Fruit fly (Drosophila melanogaster) whole organism, embryonic: ENCODE data around the gene CG4577.
A peak's percentile ranks its signal among the peaks of the same experiment; 100 is the strongest.

ENCODE experiments used
- Atf6 ChIP-seq: fragments of 200-800 bp; sonication (Bioruptor generic); IDR thresholded peaks from 2 replicates; pipeline ENCODE4 v1.3.6; 2022; ENCODE audit warnings: missing biosample characterization, missing genetic modification characterization
- CG10979 ChIP-seq: fragments of 200-800 bp; sonication (Bioruptor generic); optimal IDR thresholded peaks from 2 replicates; lab custom pipeline; 2018; ENCODE audit warnings: missing biosample characterization, mild to moderate bottlenecking, missing genetic modification characterization, moderate library complexity
- CG11247 ChIP-seq: fragments of 200-800 bp; sonication (Bioruptor generic); IDR thresholded peaks from 2 replicates; pipeline ENCODE4 v1.3.6; 2022; ENCODE audit warnings: missing biosample characterization, missing genetic modification characterization
- CG11723 ChIP-seq: fragments of 200-800 bp; sonication (Bioruptor generic); optimal IDR thresholded peaks from 2 replicates; lab custom pipeline; 2017; ENCODE audit warnings: missing biosample characterization, mild to moderate bottlenecking, missing genetic modification characterization
- CG12744 ChIP-seq: fragments of 200-800 bp; sonication (Bioruptor generic); optimal IDR thresholded peaks from 2 replicates; lab custom pipeline; 2016; ENCODE audit warnings: missing biosample characterization, missing genetic modification characterization
- CG13775 ChIP-seq: fragments of 200-800 bp; sonication (Bioruptor generic); optimal IDR thresholded peaks from 3 replicates; lab custom pipeline; 2017; ENCODE audit warnings: missing biosample characterization, mild to moderate bottlenecking, missing genetic modification characterization
- CG14667 ChIP-seq: fragments of 200-800 bp; sonication (Bioruptor generic); IDR thresholded peaks from 2 replicates; pipeline ENCODE4 v1.3.6; 2022; ENCODE audit warnings: missing biosample characterization, missing genetic modification characterization
- CG17186 ChIP-seq: fragments of 200-800 bp; sonication (Bioruptor generic); optimal IDR thresholded peaks from 3 replicates; lab custom pipeline; 2017; ENCODE audit warnings: missing biosample characterization, missing genetic modification reagents, missing genetic modification characterization
- CG2889 ChIP-seq: fragments of 200-800 bp; sonication (Bioruptor generic); IDR thresholded peaks from 3 replicates; pipeline ENCODE4 v1.3.6; 2022; ENCODE audit warnings: missing biosample characterization, missing genetic modification characterization
- CG3163 ChIP-seq: fragments of 200-800 bp; sonication (Bioruptor generic); optimal IDR thresholded peaks from 3 replicates; lab custom pipeline; 2016; ENCODE audit warnings: missing biosample characterization, missing genetic modification characterization
- CG3726 ChIP-seq: fragments of 200-800 bp; sonication (Bioruptor generic); IDR thresholded peaks from 3 replicates; pipeline ENCODE4, ENCODE4 v1.3.6; 2022; ENCODE audit warnings: missing biosample characterization, missing genetic modification characterization
- CG6683 ChIP-seq: fragments of 200-800 bp; sonication (Bioruptor generic); optimal IDR thresholded peaks from 2 replicates; lab custom pipeline; 2017; ENCODE audit warnings: missing biosample characterization, mild to moderate bottlenecking, missing genetic modification characterization, missing genetic modification reagents
- CG7963 ChIP-seq: fragments of 200-800 bp; sonication (Bioruptor generic); IDR thresholded peaks from 3 replicates; pipeline ENCODE4 v1.3.6; 2022; ENCODE audit warnings: missing biosample characterization, missing genetic modification characterization; ENCODE audit not compliant: partially characterized antibody
- CG7987 ChIP-seq: fragments of 200-800 bp; sonication (Bioruptor generic); optimal IDR thresholded peaks from 2 replicates; lab custom pipeline; 2018; ENCODE audit warnings: missing biosample characterization, mild to moderate bottlenecking, missing genetic modification characterization, moderate library complexity
- CG8089 ChIP-seq: fragments of 200-800 bp; sonication (Bioruptor generic); optimal IDR thresholded peaks from 3 replicates; lab custom pipeline; 2016; ENCODE audit warnings: missing biosample characterization, missing genetic modification characterization
- Deaf1 ChIP-seq: fragments of 200-800 bp; optimal IDR thresholded peaks from 3 replicates; lab custom pipeline; 2019; ENCODE audit warnings: missing biosample characterization, mild to moderate bottlenecking, missing genetic modification characterization, moderate library complexity
- Dp ChIP-seq: fragments of 200-800 bp; sonication (Bioruptor generic); optimal IDR thresholded peaks from 2 replicates; lab custom pipeline; 2018; ENCODE audit warnings: missing biosample characterization, mild to moderate bottlenecking, missing genetic modification characterization, moderate library complexity
- GATAe ChIP-seq: fragments of 200-800 bp; sonication (Bioruptor generic); conservative IDR thresholded peaks from 2 replicates; pipeline ENCODE4 v1.3.6; 2022; ENCODE audit warnings: missing biosample characterization, missing genetic modification characterization
- Hr3 ChIP-seq: fragments of 200-800 bp; sonication (Bioruptor generic); optimal IDR thresholded peaks from 3 replicates; lab custom pipeline; 2016; ENCODE audit warnings: missing biosample characterization, missing genetic modification characterization
- Hr51 ChIP-seq, 2 experiments: fragments of 200-800 bp; sonication (Bioruptor generic); optimal IDR thresholded peaks; 2 replicates in 1 of 2; 3 replicates in 1 of 2; lab custom pipeline; 2016 to 2018; ENCODE audit warnings: missing biosample characterization in 2 of 2, missing genetic modification characterization in 2 of 2, mild to moderate bottlenecking in 1 of 2, moderate library complexity in 1 of 2
- Hr78 ChIP-seq, 2 experiments: fragments of 200-800 bp in 1 of 2; fragments of >200 bp in 1 of 2; sonication (Bioruptor generic) in 1 of 2; optimal IDR thresholded peaks; 2 replicates each; lab custom pipeline; 2017 to 2019; ENCODE audit warnings: missing biosample characterization in 2 of 2, missing genetic modification characterization in 2 of 2, mild to moderate bottlenecking in 1 of 2, moderate library complexity in 1 of 2
- Lhr ChIP-seq: fragments of 200-800 bp; sonication (Bioruptor generic); optimal IDR thresholded peaks from 3 replicates; lab custom pipeline; 2017; ENCODE audit warnings: mild to moderate bottlenecking, missing biosample characterization, missing genetic modification reagents, missing genetic modification characterization
- MESR4 ChIP-seq: fragments of 200-800 bp; sonication (Bioruptor generic); optimal IDR thresholded peaks from 2 replicates; lab custom pipeline; 2018; ENCODE audit warnings: missing biosample characterization, mild to moderate bottlenecking, missing genetic modification characterization, moderate library complexity
- Meics ChIP-seq: fragments of 200-800 bp; sonication (Bioruptor generic); optimal IDR thresholded peaks from 2 replicates; lab custom pipeline; 2017; ENCODE audit warnings: missing biosample characterization, mild to moderate bottlenecking, missing genetic modification characterization
- Pdp1 ChIP-seq, 2 experiments: fragments of 200-800 bp; sonication (Bioruptor generic); optimal IDR thresholded peaks; 3 replicates each; lab custom pipeline; 2016; ENCODE audit warnings: missing biosample characterization in 2 of 2, missing genetic modification characterization in 2 of 2, mild to moderate bottlenecking in 1 of 2, moderate library complexity in 1 of 2
- Sry-δ ChIP-seq: fragments of 200-800 bp; sonication (Bioruptor generic); optimal IDR thresholded peaks from 2 replicates; lab custom pipeline; 2016; ENCODE audit warnings: missing biosample characterization, missing genetic modification characterization
- Usf ChIP-seq: fragments of 200-800 bp; sonication (Bioruptor generic); optimal IDR thresholded peaks from 2 replicates; lab custom pipeline; 2017; ENCODE audit warnings: missing genotype, missing biosample characterization, missing genetic modification characterization
- Xbp1 ChIP-seq: fragments of 200-800 bp; sonication (Bioruptor generic); optimal IDR thresholded peaks from 3 replicates; lab custom pipeline; 2016; ENCODE audit warnings: missing biosample characterization, mild to moderate bottlenecking, missing genetic modification characterization
- aop ChIP-seq: fragments of 200-800 bp; sonication (Bioruptor generic); IDR thresholded peaks from 2 replicates; pipeline ENCODE4 v1.3.6; 2022; ENCODE audit warnings: missing biosample characterization, missing genetic modification characterization
- ap ChIP-seq: fragments of 200-800 bp; sonication (Bioruptor generic); IDR thresholded peaks from 2 replicates; pipeline ENCODE4 v1.3.6; 2022; ENCODE audit warnings: missing biosample characterization, missing genetic modification characterization
- btn ChIP-seq: fragments of 200-800 bp; sonication (Bioruptor generic); optimal IDR thresholded peaks from 2 replicates; lab custom pipeline; 2016; ENCODE audit warnings: missing biosample characterization, missing genetic modification characterization
- caup ChIP-seq: fragments of 200-800 bp; sonication (Bioruptor generic); optimal IDR thresholded peaks from 3 replicates; lab custom pipeline; 2017; ENCODE audit warnings: missing biosample characterization, mild to moderate bottlenecking, missing genetic modification characterization, moderate library complexity; ENCODE audit not compliant: severe bottlenecking
- cg ChIP-seq: fragments of 200-800 bp; sonication (Bioruptor generic); optimal IDR thresholded peaks from 3 replicates; lab custom pipeline; 2019; ENCODE audit warnings: missing biosample characterization, mild to moderate bottlenecking, missing genetic modification characterization, moderate library complexity
- chif ChIP-seq, 2 experiments: fragments of 200-800 bp; sonication (Bioruptor generic); optimal IDR thresholded peaks; 3 replicates each; lab custom pipeline; 2016; ENCODE audit warnings: missing biosample characterization in 2 of 2, missing genetic modification characterization in 2 of 2
- dpn ChIP-seq, 2 experiments: fragments of 200-800 bp; sonication (Bioruptor generic); optimal IDR thresholded peaks; 3 replicates each; lab custom pipeline; 2016; ENCODE audit warnings: missing biosample characterization in 2 of 2, missing genetic modification characterization in 2 of 2
- fru ChIP-seq: fragments of >200 bp; optimal IDR thresholded peaks from 2 replicates; lab custom pipeline; 2017
- gro ChIP-seq: fragments of 200-800 bp; sonication (Bioruptor generic); optimal IDR thresholded peaks from 2 replicates; lab custom pipeline; 2016; ENCODE audit warnings: missing biosample characterization, missing genetic modification characterization
- knrl ChIP-seq: fragments of 200-800 bp; sonication (Bioruptor generic); IDR thresholded peaks from 3 replicates; pipeline ENCODE4 v1.3.6; 2022; ENCODE audit warnings: missing biosample characterization, missing genetic modification characterization; ENCODE audit not compliant: partially characterized antibody
- lab ChIP-seq: fragments of 200-800 bp; sonication (Bioruptor generic); optimal IDR thresholded peaks from 3 replicates; lab custom pipeline; 2017; ENCODE audit warnings: missing biosample characterization, missing genetic modification characterization, mild to moderate bottlenecking, moderate library complexity, missing genetic modification reagents
- nmo ChIP-seq: fragments of 200-800 bp; sonication (Bioruptor generic); optimal IDR thresholded peaks from 2 replicates; lab custom pipeline; 2018; ENCODE audit warnings: missing biosample characterization, mild to moderate bottlenecking, missing genetic modification characterization, moderate library complexity
- p53 ChIP-seq: fragments of 200-800 bp; sonication (Bioruptor generic); optimal IDR thresholded peaks from 2 replicates; lab custom pipeline; 2016; ENCODE audit warnings: missing biosample characterization, missing genetic modification characterization
- pnt ChIP-seq: fragments of 200-800 bp; sonication (Bioruptor generic); optimal IDR thresholded peaks from 3 replicates; lab custom pipeline; 2016; ENCODE audit warnings: missing biosample characterization, missing genetic modification characterization
- repo ChIP-seq: fragments of 200-800 bp; sonication (Bioruptor generic); optimal IDR thresholded peaks from 2 replicates; lab custom pipeline; 2016; ENCODE audit warnings: missing biosample characterization, missing genetic modification characterization
- slbo ChIP-seq: fragments of 200-800 bp; sonication (Bioruptor generic); IDR thresholded peaks from 2 replicates; pipeline ENCODE4 v1.3.6; 2022; ENCODE audit warnings: missing biosample characterization, missing genetic modification characterization
- slou ChIP-seq: fragments of 200-800 bp; sonication (Bioruptor generic); optimal IDR thresholded peaks from 3 replicates; lab custom pipeline; 2016; ENCODE audit warnings: missing biosample characterization, missing genetic modification characterization
- sna ChIP-seq: fragments of 200-800 bp; sonication (Bioruptor generic); IDR thresholded peaks from 2 replicates; pipeline ENCODE4 v1.3.6; 2022; ENCODE audit warnings: missing biosample characterization, missing genetic modification characterization; ENCODE audit not compliant: partially characterized antibody
- sqz ChIP-seq: fragments of 200-800 bp; sonication (Bioruptor generic); optimal IDR thresholded peaks from 3 replicates; lab custom pipeline; 2018; ENCODE audit warnings: missing biosample characterization, mild to moderate bottlenecking, missing genetic modification characterization
- ssp ChIP-seq: fragments of 200-800 bp; sonication (Bioruptor generic); IDR thresholded peaks from 2 replicates; pipeline ENCODE4 v1.3.6; 2022; ENCODE audit warnings: missing biosample characterization, missing genetic modification characterization
- tio ChIP-seq: fragments of 200-800 bp; sonication (Bioruptor generic); optimal IDR thresholded peaks from 2 replicates; lab custom pipeline; 2017; ENCODE audit warnings: missing biosample characterization, missing genetic modification characterization, inconsistent platforms
- zf30C ChIP-seq: fragments of 200-800 bp; sonication (Bioruptor generic); optimal IDR thresholded peaks from 3 replicates; lab custom pipeline; 2018; ENCODE audit warnings: missing biosample characterization, mild to moderate bottlenecking, missing genetic modification characterization

The CG4577 gene

DNA sequence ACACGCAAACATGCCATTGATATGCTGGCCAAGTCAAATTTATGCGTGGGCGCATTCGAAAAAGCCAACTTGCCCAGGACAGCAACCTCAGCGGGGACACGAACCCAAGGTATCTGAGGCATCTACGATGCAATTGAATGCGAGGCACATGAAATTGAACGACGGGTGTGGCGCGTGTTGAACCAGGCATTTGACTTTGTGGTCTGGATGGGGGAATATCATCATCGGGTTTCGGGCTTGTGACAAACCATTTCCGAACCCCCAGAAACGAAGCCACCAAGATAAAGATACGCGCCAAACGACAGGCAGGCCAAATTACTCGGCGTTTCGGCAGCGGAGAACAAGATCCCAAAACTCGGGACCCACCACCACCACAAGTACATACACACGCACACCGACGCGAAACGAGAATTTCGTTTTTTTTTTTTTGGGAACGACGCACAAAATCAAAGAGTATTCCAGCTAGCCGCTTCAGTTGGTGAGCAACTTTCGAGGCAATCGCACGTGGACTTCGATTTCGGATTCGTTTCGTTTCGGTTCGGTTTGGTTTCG, 8.3 kb downstream of the CG4577 start, which contains the start of gene MFS3 (continued):
- no peak for TF ChIP-seq sna (GFP tag; lab: Robert Waterston, UW)
- no peak for TF ChIP-seq zf30C
- peak; percentile 96 for TF ChIP-seq sqz
- TF ChIP-seq CG11247 (GFP tag; lab: Robert Waterston, UW), result no peak
- TF ChIP-seq repo (GFP tag; lab: Kevin White, UChicago), result no peak
- TF ChIP-seq CG6683 (GFP tag; lab: Kevin White, UChicago), result peak; percentile 16
- TF ChIP-seq Pdp1 (GFP tag; optimal IDR thresholded peaks at IDR 0.05; lab: Kevin White, UChicago), result peak in 1 of 2 experiments; percentile 28
- TF ChIP-seq knrl (GFP tag; lab: Robert Waterston, UW), result no peak
- TF ChIP-seq GATAe (GFP tag; lab: Robert Waterston, UW), result no peak
- peak; percentile 41 for TF ChIP-seq CG7987 (GFP tag; lab: Kevin White, UChicago)
- TF ChIP-seq CG3163 (GFP tag; lab: Kevin White, UChicago), result peak; percentile 19
- peak; percentile 98 for TF ChIP-seq Deaf1 (tag; lab: Kevin White, UChicago)
- no peak for TF ChIP-seq slou (GFP tag; lab: Kevin White, UChicago)
- no peak for TF ChIP-seq CG7963 (GFP tag; lab: Robert Waterston, UW)
- TF ChIP-seq ap (GFP tag; lab: Robert Waterston, UW), result no peak
- peak; percentile 60 for TF ChIP-seq Dp (GFP tag; lab: Kevin White, UChicago)
- no peak for TF ChIP-seq CG3726
- TF ChIP-seq pnt (GFP tag; lab: Kevin White, UChicago), result no peak
- TF ChIP-seq Atf6 (GFP tag; lab: Robert Waterston, UW), result no peak
- no peak for TF ChIP-seq p53
- peak; percentile 2 for TF ChIP-seq CG13775
- TF ChIP-seq ssp (GFP tag; lab: Robert Waterston, UW), result no peak
- no peak for TF ChIP-seq CG10979 (tag; lab: Kevin White, UChicago)
- peak; percentile 7 for TF ChIP-seq nmo
- TF ChIP-seq lab (GFP tag; lab: Kevin White, UChicago), result peak; percentile 64
- TF ChIP-seq tio, result no peak
- peak; percentile 13 for TF ChIP-seq Meics (GFP tag; lab: Kevin White, UChicago)
- peak; percentile 7 for TF ChIP-seq caup (GFP tag; lab: Kevin White, UChicago)
- TF ChIP-seq gro (GFP tag; lab: Kevin White, UChicago), result peak; percentile 26
- no peak for TF ChIP-seq Lhr (GFP tag; lab: Kevin White, UChicago)
- no peak for TF ChIP-seq Sry-δ (GFP tag; lab: Kevin White, UChicago)
- no peak for TF ChIP-seq CG11723 (GFP tag; lab: Kevin White, UChicago)
- peak; percentile 81 for TF ChIP-seq cg
- no peak for TF ChIP-seq Hr3 (GFP tag; lab: Kevin White, UChicago)
- peak in 1 of 2 experiments; percentile 21 for TF ChIP-seq dpn (GFP tag; optimal IDR thresholded peaks at IDR 0.05; lab: Kevin White, UChicago)
- no peak for TF ChIP-seq Hr78 (GFP tag; optimal IDR thresholded peaks at IDR 0.05; lab: Kevin White, UChicago)
- no peak for TF ChIP-seq CG12744 (GFP tag; lab: Kevin White, UChicago)
- TF ChIP-seq CG14667, result no peak
- TF ChIP-seq CG17186, result no peak
- no peak for TF ChIP-seq btn
- peak; percentile 12 for TF ChIP-seq Xbp1 (GFP tag; lab: Kevin White, UChicago)
- TF ChIP-seq CG8089 (GFP tag; lab: Kevin White, UChicago), result no peak
- no peak for TF ChIP-seq fru (lab: Kevin White, UChicago)
- TF ChIP-seq Hr51 (GFP tag; optimal IDR thresholded peaks at IDR 0.05; lab: Kevin White, UChicago), result peak in 1 of 2 experiments; percentile 21
- TF ChIP-seq Usf, result no peak
- TF ChIP-seq MESR4 (GFP tag; lab: Kevin White, UChicago), result no peak
- TF ChIP-seq chif (GFP tag; optimal IDR thresholded peaks at IDR 0.05; lab: Kevin White, UChicago), result no peak
- no peak for TF ChIP-seq CG2889
- no peak for TF ChIP-seq aop (GFP tag; lab: Robert Waterston, UW)
- TF ChIP-seq slbo (GFP tag; lab: Robert Waterston, UW), result peak; percentile 25; the same call in 1 of the 2 replicates
